Worm (Caenorhabditis elegans) whole organism, mixed stage, embryonic: ENCODE results near the gene srt-53.

Source experiments
- blmp-1 ChIP-seq: fragments of 150-350 bp; optimal IDR thresholded peaks from 2 replicates; lab custom pipeline; 2014; ENCODE audit warnings: missing biosample characterization, missing genetic modification characterization
- ceh-43 ChIP-seq: fragments of 200-800 bp; sonication (Bioruptor generic); optimal IDR thresholded peaks from 2 replicates; lab custom pipeline; 2018; ENCODE audit warnings: mild to moderate bottlenecking, missing genetic modification characterization, moderate library complexity, missing compliant biosample characterization
- ceh-83 ChIP-seq: fragments of 200-800 bp; sonication (Bioruptor generic); optimal IDR thresholded peaks from 2 replicates; lab custom pipeline; 2018; ENCODE audit warnings: mild to moderate bottlenecking, missing genetic modification characterization, missing compliant biosample characterization
- drap-1 ChIP-seq: fragments of 200-800 bp; sonication (Bioruptor generic); optimal IDR thresholded peaks from 3 replicates; lab custom pipeline; 2018; ENCODE audit warnings: mild to moderate bottlenecking, missing genetic modification characterization, missing compliant biosample characterization
- elt-3 ChIP-seq: fragments of 150-350 bp; optimal IDR thresholded peaks from 2 replicates; lab custom pipeline; 2014; ENCODE audit warnings: missing biosample characterization, missing genetic modification characterization
- flh-1 ChIP-seq: fragments of 200-800 bp; sonication (Bioruptor generic); optimal IDR thresholded peaks from 2 replicates; lab custom pipeline; 2018; ENCODE audit warnings: mild to moderate bottlenecking, missing genetic modification characterization, moderate library complexity, missing compliant biosample characterization
- lin-32 ChIP-seq: fragments of 200-800 bp; sonication (Bioruptor generic); optimal IDR thresholded peaks from 2 replicates; lab custom pipeline; 2018; ENCODE audit warnings: mild to moderate bottlenecking, missing genetic modification characterization, missing compliant biosample characterization
- nhr-237 ChIP-seq: fragments of 150-350 bp; optimal IDR thresholded peaks from 2 replicates; lab custom pipeline; 2014; ENCODE audit warnings: missing biosample characterization, missing genetic modification characterization
- nhr-76 ChIP-seq: sonication (generic microtip); optimal IDR thresholded peaks from 2 replicates; lab custom pipeline; 2017; ENCODE audit warnings: missing biosample characterization, missing genetic modification characterization
- sptf-1 ChIP-seq: sonication (generic microtip); optimal IDR thresholded peaks from 2 replicates; lab custom pipeline; 2017; ENCODE audit warnings: mild to moderate bottlenecking, missing genetic modification characterization, moderate library complexity, missing compliant biosample characterization
- unc-120 ChIP-seq: sonication (generic microtip); optimal IDR thresholded peaks from 2 replicates; lab custom pipeline; 2017; ENCODE audit warnings: missing genetic modification characterization, missing compliant biosample characterization; ENCODE audit not compliant: poor library complexity, severe bottlenecking
- unc-39 ChIP-seq: fragments of 150-350 bp; optimal IDR thresholded peaks from 2 replicates; lab custom pipeline; 2014; ENCODE audit warnings: missing biosample characterization, missing genetic modification characterization

srt-53 gene

DNA sequence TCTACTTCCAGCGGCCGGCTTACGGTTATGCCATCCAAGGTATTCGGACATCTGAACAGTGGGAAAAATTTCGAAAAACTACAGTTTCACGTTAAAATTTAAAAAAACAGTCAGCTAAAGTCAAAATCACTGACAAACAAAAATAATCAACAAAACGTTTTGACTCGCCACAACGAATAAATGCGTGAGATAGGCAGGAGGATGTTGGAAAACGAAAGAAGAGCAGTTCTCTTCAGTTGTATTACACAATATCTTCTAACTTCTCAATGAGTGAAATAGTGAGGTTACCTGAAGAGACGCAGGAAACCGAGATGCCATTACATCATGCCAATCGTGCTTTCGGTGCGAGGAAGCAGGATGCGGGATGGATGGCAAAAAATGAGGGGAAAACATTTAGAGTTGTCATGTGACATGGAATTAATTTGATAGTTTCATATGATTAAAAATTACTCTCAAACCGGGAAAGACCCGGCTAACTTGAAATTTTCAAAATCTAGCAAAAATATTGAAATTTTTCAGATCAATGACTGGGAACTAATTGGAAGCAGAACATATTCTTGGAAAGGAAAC, 46.3 kb downstream of the srt-53 start, which contains the start of gene F40A3.6:
Gene F40A3.6 (minus strand): TSS at position 51 of the 570 bp plus-strand sequence.
- TF ChIP-seq unc-120 (tag; lab: Kevin White, UChicago) (peak; percentile 18), unc-39 (no peak)

DNA sequence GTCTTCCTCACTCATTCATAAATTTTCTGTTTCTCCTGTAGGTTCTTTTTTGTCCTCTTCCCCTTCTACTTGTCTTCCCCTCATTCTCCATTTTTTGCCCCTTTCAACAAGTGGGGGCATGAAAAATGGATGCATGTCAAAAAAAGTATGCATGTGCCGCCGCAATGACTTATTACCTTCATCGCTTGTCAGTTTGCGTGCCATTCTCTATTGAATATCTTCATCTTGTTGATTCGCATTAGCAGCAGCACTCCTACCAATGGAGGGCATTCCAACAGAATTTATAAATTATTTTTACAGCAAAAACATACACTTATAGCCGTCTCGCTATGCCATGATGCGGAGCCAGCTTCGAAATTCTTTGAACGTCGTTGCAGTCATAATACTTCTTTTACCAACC, 49.0 kb downstream of the srt-53 start, which contains the start of gene F40A3.1:
Gene F40A3.1 (plus strand): TSS at position 301 of the 400 bp plus-strand sequence.
- no peak for TF ChIP-seq ceh-43 (GFP tag; lab: Kevin White, UChicago)
- TF ChIP-seq blmp-1 (tag; lab: Kevin White, UChicago), result no peak
- TF ChIP-seq lin-32 (GFP tag; lab: Kevin White, UChicago), result no peak
- TF ChIP-seq drap-1 (GFP tag; lab: Kevin White, UChicago), result no peak
- no peak for TF ChIP-seq sptf-1 (tag; lab: Kevin White, UChicago)
- no peak for TF ChIP-seq elt-3 (tag; lab: Kevin White, UChicago)
- no peak for TF ChIP-seq nhr-76 (tag; lab: Kevin White, UChicago)
- TF ChIP-seq nhr-237 (tag; lab: Kevin White, UChicago), result no peak
- TF ChIP-seq flh-1 (GFP tag; lab: Kevin White, UChicago), result no peak
- no peak for TF ChIP-seq ceh-83 (GFP tag; lab: Kevin White, UChicago)
